Worm (Caenorhabditis elegans) whole organism, mixed stage, embryonic: Measurements from ENCODE around the gene Y57A10A.13.

Experiments used
- M03D4.4 ChIP-seq: sonication (generic microtip); optimal IDR thresholded peaks from 2 replicates; lab custom pipeline; 2017; ENCODE audit warnings: mild to moderate bottlenecking, missing genetic modification characterization, missing compliant biosample characterization
- blmp-1 ChIP-seq: fragments of 150-350 bp; optimal IDR thresholded peaks from 2 replicates; lab custom pipeline; 2014; ENCODE audit warnings: missing biosample characterization, missing genetic modification characterization
- ceh-39 ChIP-seq: fragments of 150-350 bp; optimal IDR thresholded peaks from 2 replicates; lab custom pipeline; 2014; ENCODE audit warnings: missing biosample characterization, missing genetic modification characterization
- ceh-43 ChIP-seq: fragments of 200-800 bp; sonication (Bioruptor generic); optimal IDR thresholded peaks from 2 replicates; lab custom pipeline; 2018; ENCODE audit warnings: mild to moderate bottlenecking, missing genetic modification characterization, moderate library complexity, missing compliant biosample characterization
- ces-1 ChIP-seq: fragments of 150-350 bp; optimal IDR thresholded peaks from 2 replicates; lab custom pipeline; 2014; ENCODE audit warnings: missing biosample characterization, missing genetic modification reagents, missing genetic modification characterization
- drap-1 ChIP-seq: fragments of 200-800 bp; sonication (Bioruptor generic); optimal IDR thresholded peaks from 3 replicates; lab custom pipeline; 2018; ENCODE audit warnings: mild to moderate bottlenecking, missing genetic modification characterization, missing compliant biosample characterization
- elt-3 ChIP-seq: fragments of 150-350 bp; optimal IDR thresholded peaks from 2 replicates; lab custom pipeline; 2014; ENCODE audit warnings: missing biosample characterization, missing genetic modification characterization
- nhr-237 ChIP-seq: fragments of 150-350 bp; optimal IDR thresholded peaks from 2 replicates; lab custom pipeline; 2014; ENCODE audit warnings: missing biosample characterization, missing genetic modification characterization
- pha-4 ChIP-seq: fragments of 150-350 bp; optimal IDR thresholded peaks from 2 replicates; lab custom pipeline; 2018; ENCODE audit warnings: missing biosample characterization, missing genetic modification reagents, missing genetic modification characterization
- snpc-4 ChIP-seq: fragments of 150-350 bp; optimal IDR thresholded peaks from 2 replicates; lab custom pipeline; 2014; ENCODE audit warnings: missing biosample characterization, missing genetic modification characterization
- unc-62 ChIP-seq: fragments of 150-350 bp; optimal IDR thresholded peaks from 2 replicates; lab custom pipeline; 2014; ENCODE audit warnings: missing biosample characterization, missing genetic modification reagents, missing genetic modification characterization

DNA sequence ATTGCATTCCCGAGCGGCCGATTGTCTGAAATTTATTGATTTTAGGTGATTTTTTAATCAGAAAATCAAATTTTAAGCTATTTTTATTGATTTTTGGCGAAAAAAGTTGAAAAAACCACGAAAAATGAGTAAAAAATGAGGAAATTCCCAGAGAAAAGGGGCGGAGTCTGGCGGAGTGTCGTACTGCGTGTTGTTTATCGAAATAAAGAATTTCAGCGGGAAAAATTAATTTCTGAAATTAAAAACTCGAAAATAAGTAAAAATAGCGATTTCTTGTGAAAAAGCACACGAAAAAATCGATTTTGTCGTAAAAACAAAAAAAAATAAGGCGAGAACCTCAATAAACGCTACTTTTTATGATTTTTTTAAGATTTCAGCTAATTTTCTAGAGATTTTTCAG, at the start of gene Y57A10A.13:
- TF ChIP-seq blmp-1: no peak
- no peak for TF ChIP-seq pha-4 (tag; lab: Kevin White, UChicago)
- no peak for TF ChIP-seq ceh-43 (GFP tag; lab: Kevin White, UChicago)
- TF ChIP-seq elt-3 (tag; lab: Kevin White, UChicago): no peak
- TF ChIP-seq M03D4.4 (tag; lab: Kevin White, UChicago): no peak
- TF ChIP-seq nhr-237 (tag; lab: Kevin White, UChicago): no peak
- no peak for TF ChIP-seq unc-62 (GFP tag; lab: Kevin White, UChicago)
- TF ChIP-seq snpc-4 (tag; lab: Kevin White, UChicago): no peak
- no peak for TF ChIP-seq ceh-39
- TF ChIP-seq drap-1 (GFP tag; lab: Kevin White, UChicago): no peak
- no peak for TF ChIP-seq ces-1 (GFP tag; lab: Kevin White, UChicago)
